Fruit fly (Drosophila melanogaster): Measurements from ENCODE around the gene Arts.
A peak's percentile ranks its signal among the peaks of the same experiment; 100 is the strongest.

The Arts gene

dm6 chr3L:16612152-16612551, 9.5 kb downstream of the Arts start, which contains the start of gene CG4101 (continued):
- TF ChIP-seq cad (GFP tag; optimal IDR thresholded peaks at IDR 0.05), result no peak
- peak; percentile 77 for TF ChIP-seq CG2129 (GFP tag; IDR thresholded peaks at IDR 0.05; ENCODE audit: partially characterized antibody)
- no peak for TF ChIP-seq Oaz (GFP tag; IDR thresholded peaks at IDR 0.05)
- peak; percentile 80 for TF ChIP-seq al (GFP tag; IDR thresholded peaks at IDR 0.05)
- TF ChIP-seq CG9609 (GFP tag; optimal IDR thresholded peaks at IDR 0.05), result peak; percentile 62
- peak; percentile 33 for TF ChIP-seq CG16815 (GFP tag; optimal IDR thresholded peaks at IDR 0.05)
- TF ChIP-seq CG3847 (GFP tag; IDR thresholded peaks at IDR 0.05), result peak; percentile 86
- no peak for TF ChIP-seq pita (GFP tag; optimal IDR thresholded peaks at IDR 0.05)
- TF ChIP-seq ap (GFP tag; IDR thresholded peaks at IDR 0.05), result peak; percentile 57
- TF ChIP-seq gce (GFP tag; IDR thresholded peaks at IDR 0.05), result peak; percentile 43; the same call in 1 of the 3 replicates
- peak; percentile 77 for TF ChIP-seq CG32772 (GFP tag; IDR thresholded peaks at IDR 0.05)
- no peak for TF ChIP-seq dimm (GFP tag; IDR thresholded peaks at IDR 0.05)
- no peak for TF ChIP-seq crol (GFP tag; IDR thresholded peaks at IDR 0.05)
- peak; percentile 90 for TF ChIP-seq gem (tag; optimal IDR thresholded peaks at IDR 0.05)
- TF ChIP-seq CG1529 (GFP tag; optimal IDR thresholded peaks at IDR 0.05), result peak; percentile 43
- peak; percentile 62 for TF ChIP-seq CG14667 (GFP tag; IDR thresholded peaks at IDR 0.05)
- peak; percentile 54 for TF ChIP-seq CG15011 (GFP tag; optimal IDR thresholded peaks at IDR 0.05)
- TF ChIP-seq CG13775 (GFP tag; optimal IDR thresholded peaks at IDR 0.05), result peak; percentile 77
- TF ChIP-seq Lhr (GFP tag; optimal IDR thresholded peaks at IDR 0.05), result peak; percentile 61
- no peak for TF ChIP-seq tna (GFP tag; IDR thresholded peaks at IDR 0.05; ENCODE audit: partially characterized antibody)
- TF ChIP-seq CG11247 (GFP tag; IDR thresholded peaks at IDR 0.05), result peak; percentile 70; the same call in 1 of the 2 replicates
- TF ChIP-seq CG4617 (GFP tag; optimal IDR thresholded peaks at IDR 0.05; ENCODE audit: borderline replicate concordance), result peak; percentile 51
- TF ChIP-seq nerfin-2 (GFP tag; IDR thresholded peaks at IDR 0.05; ENCODE audit: partially characterized antibody), result no peak
- TF ChIP-seq CG1603 (tag; optimal IDR thresholded peaks at IDR 0.05), result peak; percentile 71
- TF ChIP-seq CG16813 (GFP tag; IDR thresholded peaks at IDR 0.05; ENCODE audit: partially characterized antibody), result peak; percentile 75
- TF ChIP-seq sug (tag; optimal IDR thresholded peaks at IDR 0.05), result peak; percentile 88
- peak; percentile 24 for TF ChIP-seq da (GFP tag; optimal IDR thresholded peaks at IDR 0.05)
- peak; percentile 35 for TF ChIP-seq cato (GFP tag; optimal IDR thresholded peaks at IDR 0.05; ENCODE audit: borderline replicate concordance)
- peak; percentile 57 for TF ChIP-seq HLH3B (GFP tag; IDR thresholded peaks at IDR 0.05)
- TF ChIP-seq phol (tag; optimal IDR thresholded peaks at IDR 0.05), result peak; percentile 85
- peak; percentile 73; the same call in 1 of the 3 replicates for TF ChIP-seq zen2 (GFP tag; IDR thresholded peaks at IDR 0.05; ENCODE audit: partially characterized antibody)
- TF ChIP-seq ewg (GFP tag; optimal IDR thresholded peaks at IDR 0.05), result peak; percentile 49
- peak; percentile 58 for TF ChIP-seq jumu (GFP tag; optimal IDR thresholded peaks at IDR 0.05)
- peak; percentile 71 for TF ChIP-seq CG14050 (GFP tag; IDR thresholded peaks at IDR 0.05)
- peak; percentile 81 for TF ChIP-seq sna (GFP tag; IDR thresholded peaks at IDR 0.05; ENCODE audit: partially characterized antibody)
- peak; percentile 72 for TF ChIP-seq gfzf (GFP tag; optimal IDR thresholded peaks at IDR 0.05)
- TF ChIP-seq Awh (GFP tag; IDR thresholded peaks at IDR 0.05), result no peak
- TF ChIP-seq Stat92E (GFP tag; optimal IDR thresholded peaks at IDR 0.05), result no peak
- TF ChIP-seq Optix (GFP tag; IDR thresholded peaks at IDR 0.05), result 0 out of 3 replicates have a peak, but pooled peaks have one; percentile 49
- peak; percentile 47 for TF ChIP-seq psq (GFP tag; optimal IDR thresholded peaks at IDR 0.05)
- TF ChIP-seq twi (tag; optimal IDR thresholded peaks at IDR 0.05), result peak; percentile 67
- peak; percentile 82 for TF ChIP-seq CG15269 (tag; optimal IDR thresholded peaks at IDR 0.05)
- peak; percentile 51 for TF ChIP-seq Adf1 (GFP tag; IDR thresholded peaks at IDR 0.05)
- TF ChIP-seq CG15696 (tag; optimal IDR thresholded peaks at IDR 0.05), result peak; percentile 84
- peak; percentile 76 to 78 for TF ChIP-seq Hr51 (GFP tag; optimal IDR thresholded peaks at IDR 0.05)
- peak; percentile 80 for TF ChIP-seq CG15601 (tag; optimal IDR thresholded peaks at IDR 0.05)
- peak; percentile 52; the same call in 1 of the 3 replicates for TF ChIP-seq CG6791 (GFP tag; IDR thresholded peaks at IDR 0.05; ENCODE audit: partially characterized antibody)
- peak; percentile 59; the same call in 1 of the 3 replicates for TF ChIP-seq CG11695 (GFP tag; IDR thresholded peaks at IDR 0.05)
- peak; percentile 47 for TF ChIP-seq en (GFP tag; optimal IDR thresholded peaks at IDR 0.05)

Data from whole organism, embryonic.